Fruit fly (Drosophila melanogaster) Kc167 (cell line): ENCODE measurements around the gene CG31013.

Source experiments
- Myc ChIP-seq: fragments of >200 bp; optimal IDR thresholded peaks from 2 replicates; lab custom pipeline; 2017; ENCODE audit warnings: missing external identifiers
- Sin3A ChIP-seq: fragments of >200 bp; optimal IDR thresholded peaks from 2 replicates; lab custom pipeline; 2018; ENCODE audit warnings: missing external identifiers
- h ChIP-seq: fragments of >200 bp; optimal IDR thresholded peaks from 3 replicates; lab custom pipeline; 2018; ENCODE audit warnings: missing external identifiers
- psq ChIP-seq: fragments of >200 bp; optimal IDR thresholded peaks from 2 replicates; lab custom pipeline; 2017; ENCODE audit warnings: missing external identifiers
- ttk ChIP-seq: sonication (Bioruptor generic); optimal IDR thresholded peaks from 2 replicates; lab custom pipeline; 2017; ENCODE audit warnings: missing external identifiers

dm6 chr3R:30596704-30597103 lies 49.0 kb downstream of the CG31013 start, which contains the start of gene CG31019:
- TF ChIP-seq Sin3A (lab: Kevin White, UChicago): no peak
- no peak for TF ChIP-seq ttk (lab: Kevin White, UChicago)
- TF ChIP-seq psq: no peak
- TF ChIP-seq Myc (lab: Kevin White, UChicago): no peak
- no peak for TF ChIP-seq h (lab: Kevin White, UChicago)
